Fruit fly (Drosophila melanogaster) whole organism, embryonic: Measurements from ENCODE around the gene Takl2.

Experiments used
- Ada2b ChIP-seq: fragments of 200-800 bp; sonication (Bioruptor generic); IDR thresholded peaks from 2 replicates; pipeline ENCODE4 v1.3.6; 2022; ENCODE audit warnings: missing biosample characterization, missing genetic modification characterization
- Bdp1 ChIP-seq: fragments of 200-800 bp; sonication (Bioruptor generic); optimal IDR thresholded peaks from 3 replicates; lab custom pipeline; 2016; ENCODE audit warnings: missing biosample characterization, missing genetic modification characterization
- Blimp-1 ChIP-seq: fragments of 200-800 bp; sonication (Bioruptor generic); optimal IDR thresholded peaks from 3 replicates; lab custom pipeline; 2018; ENCODE audit warnings: missing biosample characterization, missing genetic modification characterization, mild to moderate bottlenecking, moderate library complexity, missing genetic modification reagents
- CG10565 ChIP-seq: fragments of 200-800 bp; sonication (Bioruptor generic); optimal IDR thresholded peaks from 3 replicates; lab custom pipeline; 2016; ENCODE audit warnings: missing biosample characterization, mild to moderate bottlenecking, missing genetic modification characterization
- CG11247 ChIP-seq: fragments of 200-800 bp; sonication (Bioruptor generic); IDR thresholded peaks from 2 replicates; pipeline ENCODE4 v1.3.6; 2022; ENCODE audit warnings: missing biosample characterization, missing genetic modification characterization
- CG11695 ChIP-seq: fragments of 200-800 bp; sonication (Bioruptor generic); IDR thresholded peaks from 3 replicates; pipeline ENCODE4 v1.3.6; 2022; ENCODE audit warnings: missing biosample characterization, missing genetic modification characterization
- CG12219 ChIP-seq: fragments of 200-800 bp; sonication (Bioruptor generic); optimal IDR thresholded peaks from 3 replicates; lab custom pipeline; 2018; ENCODE audit warnings: missing biosample characterization, mild to moderate bottlenecking, missing genetic modification characterization
- CG12299 ChIP-seq: fragments of 200-800 bp; sonication (Bioruptor generic); optimal IDR thresholded peaks from 2 replicates; lab custom pipeline; 2018; ENCODE audit warnings: missing biosample characterization, mild to moderate bottlenecking, missing genetic modification characterization
- CG13123 ChIP-seq: fragments of 200-800 bp; sonication (Bioruptor generic); optimal IDR thresholded peaks from 2 replicates; lab custom pipeline; 2016; ENCODE audit warnings: missing biosample characterization, missing genetic modification characterization
- CG13424 ChIP-seq: fragments of 200-800 bp; sonication (Bioruptor generic); optimal IDR thresholded peaks from 2 replicates; lab custom pipeline; 2019; ENCODE audit warnings: missing biosample characterization, mild to moderate bottlenecking, missing genetic modification characterization, moderate library complexity
- CG14667 ChIP-seq: fragments of 200-800 bp; sonication (Bioruptor generic); IDR thresholded peaks from 2 replicates; pipeline ENCODE4 v1.3.6; 2022; ENCODE audit warnings: missing biosample characterization, missing genetic modification characterization
- CG17612 ChIP-seq: fragments of 200-800 bp; sonication (Bioruptor generic); IDR thresholded peaks from 2 replicates; pipeline ENCODE4 v1.3.6; 2022; ENCODE audit warnings: missing biosample characterization, missing genetic modification characterization
- CG18011 ChIP-seq: fragments of 200-800 bp; sonication (Bioruptor generic); optimal IDR thresholded peaks from 2 replicates; lab custom pipeline; 2017; ENCODE audit warnings: missing biosample characterization, missing genetic modification characterization, mild to moderate bottlenecking, moderate library complexity, missing genotype
- CG2199 ChIP-seq: fragments of 200-800 bp; sonication (Bioruptor generic); IDR thresholded peaks from 3 replicates; pipeline ENCODE4 v1.3.6; 2022; ENCODE audit warnings: missing biosample characterization, missing genetic modification characterization
- CG30020 ChIP-seq: fragments of 200-800 bp; optimal IDR thresholded peaks from 2 replicates; lab custom pipeline; 2019; ENCODE audit warnings: missing biosample characterization, mild to moderate bottlenecking, missing genetic modification characterization, moderate library complexity
- CG34422 ChIP-seq: fragments of 200-800 bp; sonication (Bioruptor generic); IDR thresholded peaks from 3 replicates; pipeline ENCODE4 v1.3.6; 2022; ENCODE audit warnings: missing biosample characterization, missing genetic modification characterization
- CG4707 ChIP-seq: fragments of 200-800 bp; sonication (Bioruptor generic); optimal IDR thresholded peaks from 2 replicates; lab custom pipeline; 2018; ENCODE audit warnings: missing biosample characterization, mild to moderate bottlenecking, missing genetic modification characterization, moderate library complexity
- CG6254 ChIP-seq: fragments of 200-800 bp; sonication (Bioruptor generic); optimal IDR thresholded peaks from 3 replicates; lab custom pipeline; 2017; ENCODE audit warnings: mild to moderate bottlenecking, missing biosample characterization, missing genetic modification reagents, missing genetic modification characterization
- CG7745 ChIP-seq: fragments of 200-800 bp; sonication (Bioruptor generic); optimal IDR thresholded peaks from 2 replicates; lab custom pipeline; 2018; ENCODE audit warnings: missing biosample characterization, mild to moderate bottlenecking, missing genetic modification characterization, moderate library complexity
- CG7839 ChIP-seq: fragments of 200-800 bp; sonication (Bioruptor generic); optimal IDR thresholded peaks from 3 replicates; lab custom pipeline; 2018; ENCODE audit warnings: missing biosample characterization, mild to moderate bottlenecking, missing genetic modification characterization, moderate library complexity
- CHES-1-like ChIP-seq: fragments of 200-800 bp; sonication (Bioruptor generic); optimal IDR thresholded peaks from 2 replicates; lab custom pipeline; 2016; ENCODE audit warnings: missing biosample characterization, missing genetic modification characterization
- CrebB ChIP-seq: fragments of 200-800 bp; sonication (Bioruptor generic); optimal IDR thresholded peaks from 3 replicates; lab custom pipeline; 2018; ENCODE audit warnings: missing biosample characterization, mild to moderate bottlenecking, missing genetic modification characterization
- Drgx ChIP-seq: fragments of 200-800 bp; sonication (Bioruptor generic); IDR thresholded peaks from 2 replicates; pipeline ENCODE4 v1.3.6; 2022; ENCODE audit warnings: missing biosample characterization, missing genetic modification characterization
- Elba2 ChIP-seq: fragments of 200-800 bp; sonication (Bioruptor generic); optimal IDR thresholded peaks from 3 replicates; lab custom pipeline; 2016; ENCODE audit warnings: missing biosample characterization, missing genetic modification characterization
- Gug ChIP-seq: fragments of 200-800 bp; sonication (Bioruptor generic); IDR thresholded peaks from 4 replicates; pipeline ENCODE4 v1.3.6; 2022; ENCODE audit warnings: missing biosample characterization, missing genetic modification characterization
- Hsf ChIP-seq: fragments of 200-800 bp; sonication (Bioruptor generic); optimal IDR thresholded peaks from 3 replicates; lab custom pipeline; 2016; ENCODE audit warnings: missing biosample characterization, missing genetic modification characterization
- Mrtf ChIP-seq: fragments of 200-800 bp; sonication (Bioruptor generic); IDR thresholded peaks from 3 replicates; pipeline ENCODE4 v1.3.6; 2022; ENCODE audit warnings: missing biosample characterization, missing genetic modification characterization
- Rfx ChIP-seq: fragments of 200-800 bp; sonication (Bioruptor generic); IDR thresholded peaks from 2 replicates; pipeline ENCODE4 v1.3.6; 2022; ENCODE audit warnings: missing biosample characterization, missing genetic modification characterization
- Xrp1 ChIP-seq: fragments of 200-800 bp; sonication (Bioruptor generic); IDR thresholded peaks from 2 replicates; pipeline ENCODE4 v1.3.6; 2022; ENCODE audit warnings: missing biosample characterization, missing genetic modification characterization
- YL-1 ChIP-seq: fragments of 200-800 bp; sonication (Bioruptor generic); optimal IDR thresholded peaks from 3 replicates; lab custom pipeline; 2017; ENCODE audit warnings: missing biosample characterization, mild to moderate bottlenecking, missing genetic modification characterization
- ase ChIP-seq: fragments of 200-800 bp; sonication (Bioruptor generic); IDR thresholded peaks from 3 replicates; pipeline ENCODE4 v1.3.6; 2022; ENCODE audit warnings: missing biosample characterization, missing genetic modification characterization
- bcd ChIP-seq: fragments of 200-800 bp; sonication (Bioruptor generic); optimal IDR thresholded peaks from 2 replicates; lab custom pipeline; 2017; ENCODE audit warnings: missing biosample characterization, mild to moderate bottlenecking, missing genetic modification characterization
- cas ChIP-seq: fragments of 200-800 bp; sonication (Bioruptor generic); IDR thresholded peaks from 2 replicates; pipeline ENCODE4 v1.3.6; 2022; ENCODE audit warnings: missing biosample characterization, missing genetic modification characterization
- chm ChIP-seq: fragments of 200-800 bp; sonication (Bioruptor generic); IDR thresholded peaks from 2 replicates; pipeline ENCODE4 v1.3.6; 2022; ENCODE audit warnings: missing biosample characterization, missing genetic modification characterization
- dmrt99B ChIP-seq: fragments of 200-800 bp; sonication (Bioruptor generic); optimal IDR thresholded peaks from 2 replicates; lab custom pipeline; 2018; ENCODE audit warnings: missing biosample characterization, mild to moderate bottlenecking, missing genetic modification characterization, moderate library complexity
- dysf ChIP-seq: fragments of 200-800 bp; sonication (Bioruptor generic); IDR thresholded peaks from 3 replicates; pipeline ENCODE4 v1.3.6; 2022; ENCODE audit warnings: missing biosample characterization, missing genetic modification characterization
- grau ChIP-seq: fragments of 200-800 bp; optimal IDR thresholded peaks from 3 replicates; lab custom pipeline; 2019; ENCODE audit warnings: missing biosample characterization, mild to moderate bottlenecking, missing genetic modification characterization, moderate library complexity
- grn ChIP-seq: fragments of 200-800 bp; sonication (Bioruptor generic); optimal IDR thresholded peaks from 3 replicates; lab custom pipeline; 2017; ENCODE audit warnings: missing biosample characterization, missing genetic modification characterization
- ham ChIP-seq: fragments of 200-800 bp; sonication (Bioruptor generic); IDR thresholded peaks from 2 replicates; pipeline ENCODE4 v1.3.6; 2022; ENCODE audit warnings: missing biosample characterization, missing genetic modification characterization
- inv ChIP-seq: fragments of 200-800 bp; sonication (Bioruptor generic); IDR thresholded peaks from 2 replicates; pipeline ENCODE4 v1.3.6; 2022; ENCODE audit warnings: missing biosample characterization, missing genetic modification characterization; ENCODE audit not compliant: partially characterized antibody
- kay ChIP-seq: fragments of 200-800 bp; sonication (Bioruptor generic); optimal IDR thresholded peaks from 2 replicates; lab custom pipeline; 2016; ENCODE audit warnings: missing biosample characterization, missing genetic modification characterization
- luna ChIP-seq: fragments of 200-800 bp; sonication (Bioruptor generic); optimal IDR thresholded peaks from 2 replicates; lab custom pipeline; 2016; ENCODE audit warnings: missing biosample characterization, missing genetic modification characterization
- nerfin-1 ChIP-seq: fragments of 200-800 bp; sonication (Bioruptor generic); optimal IDR thresholded peaks from 3 replicates; lab custom pipeline; 2019; ENCODE audit warnings: missing biosample characterization, mild to moderate bottlenecking, missing genetic modification characterization, moderate library complexity
- nom ChIP-seq: fragments of 200-800 bp; sonication (Bioruptor generic); optimal IDR thresholded peaks from 2 replicates; lab custom pipeline; 2017; ENCODE audit warnings: missing biosample characterization, missing genetic modification characterization, mild to moderate bottlenecking, moderate library complexity, missing genetic modification reagents
- onecut ChIP-seq: fragments of 200-800 bp; sonication (Bioruptor generic); IDR thresholded peaks from 2 replicates; pipeline ENCODE4 v1.3.6; 2022; ENCODE audit warnings: missing biosample characterization, missing genetic modification characterization
- p53 ChIP-seq: fragments of 200-800 bp; sonication (Bioruptor generic); optimal IDR thresholded peaks from 2 replicates; lab custom pipeline; 2016; ENCODE audit warnings: missing biosample characterization, missing genetic modification characterization
- peb ChIP-seq: fragments of 200-800 bp; sonication (Bioruptor generic); IDR thresholded peaks from 2 replicates; pipeline ENCODE4 v1.3.6; 2022; ENCODE audit warnings: missing biosample characterization, missing genetic modification characterization
- pum ChIP-seq: fragments of 200-800 bp; sonication (Bioruptor generic); optimal IDR thresholded peaks from 2 replicates; lab custom pipeline; 2016; ENCODE audit warnings: missing biosample characterization, missing genetic modification characterization
- ro ChIP-seq: fragments of 200-800 bp; sonication (Bioruptor generic); IDR thresholded peaks from 2 replicates; pipeline ENCODE4 v1.3.6; 2022; ENCODE audit warnings: missing biosample characterization, missing genetic modification characterization
- slbo ChIP-seq: fragments of 200-800 bp; sonication (Bioruptor generic); IDR thresholded peaks from 2 replicates; pipeline ENCODE4 v1.3.6; 2022; ENCODE audit warnings: missing biosample characterization, missing genetic modification characterization
- stc ChIP-seq: fragments of 200-800 bp; sonication (Bioruptor generic); IDR thresholded peaks from 2 replicates; pipeline ENCODE4 v1.3.6; 2022; ENCODE audit warnings: missing biosample characterization, missing genetic modification characterization
- tio ChIP-seq: fragments of 200-800 bp; sonication (Bioruptor generic); optimal IDR thresholded peaks from 2 replicates; lab custom pipeline; 2017; ENCODE audit warnings: missing biosample characterization, missing genetic modification characterization, inconsistent platforms

Takl2 gene

DNA sequence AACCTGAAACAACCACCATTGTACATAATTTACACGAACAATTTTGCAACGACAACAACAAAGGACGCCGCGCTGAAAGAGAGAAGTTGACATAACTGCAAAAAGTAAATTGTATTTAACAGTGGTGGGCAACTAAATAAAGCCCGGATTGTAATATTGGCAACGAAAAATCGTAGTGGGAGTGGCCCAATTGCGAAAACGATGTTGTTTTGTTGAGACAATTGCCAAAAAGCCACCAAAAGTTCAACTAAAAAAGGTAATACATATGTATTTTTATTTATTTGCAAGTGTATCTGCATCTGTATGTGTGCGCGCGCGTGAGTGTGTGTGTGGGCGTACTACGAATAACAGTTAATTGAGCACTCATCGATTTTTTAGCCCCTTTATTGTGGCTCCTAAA is 17.5 kb upstream of the Takl2 start:
- TF ChIP-seq ro (GFP tag; lab: Robert Waterston, UW) (no peak), CHES-1-like (GFP tag; lab: Kevin White, UChicago) (no peak), CG7745 (tag; lab: Kevin White, UChicago) (no peak), dmrt99B (tag; lab: Kevin White, UChicago) (no peak), CG7839 (tag; lab: Kevin White, UChicago) (no peak), CG12299 (no peak), Bdp1 (GFP tag; lab: Kevin White, UChicago) (no peak), inv (GFP tag; lab: Robert Waterston, UW) (no peak), CG6254 (no peak), dysf (no peak), chm (GFP tag; lab: Robert Waterston, UW) (no peak), nerfin-1 (tag; lab: Kevin White, UChicago) (peak; percentile 15), CG17612 (GFP tag; lab: Robert Waterston, UW) (no peak), CG18011 (no peak), ase (GFP tag; lab: Robert Waterston, UW) (no peak), CG12219 (GFP tag; lab: Kevin White, UChicago) (no peak), peb (GFP tag; lab: Robert Waterston, UW) (no peak), slbo (peak; percentile 15; the same call in 1 of the 2 replicates), CG2199 (no peak), Hsf (no peak), Gug (GFP tag; lab: Robert Waterston, UW) (no peak), ham (GFP tag; lab: Robert Waterston, UW) (no peak), stc (GFP tag; lab: Robert Waterston, UW) (no peak), CG11247 (GFP tag; lab: Robert Waterston, UW) (no peak), CG34422 (GFP tag; lab: Robert Waterston, UW) (no peak), CG11695 (0 out of 3 replicates have a peak, but pooled peaks have one; percentile 17), grn (GFP tag; lab: Kevin White, UChicago) (no peak), CG10565 (GFP tag; lab: Kevin White, UChicago) (no peak), grau (tag; lab: Kevin White, UChicago) (no peak), Xrp1 (0 out of 2 replicates have a peak, but pooled peaks have one; percentile 19), bcd (GFP tag; lab: Kevin White, UChicago) (no peak), onecut (GFP tag; lab: Robert Waterston, UW) (peak; percentile 49; the same call in 1 of the 2 replicates), Blimp-1 (GFP tag; lab: Kevin White, UChicago) (no peak), CrebB (no peak), p53 (GFP tag; lab: Kevin White, UChicago) (no peak), Rfx (GFP tag; lab: Robert Waterston, UW) (no peak), Ada2b (GFP tag; lab: Robert Waterston, UW) (peak; percentile 23; the same call in 1 of the 2 replicates), Elba2 (GFP tag; lab: Kevin White, UChicago) (no peak), CG13424 (tag; lab: Kevin White, UChicago) (no peak), cas (GFP tag; lab: Robert Waterston, UW) (no peak), luna (GFP tag; lab: Kevin White, UChicago) (no peak), CG4707 (GFP tag; lab: Kevin White, UChicago) (no peak), tio (GFP tag; lab: Kevin White, UChicago) (no peak), YL-1 (GFP tag; lab: Kevin White, UChicago) (no peak), CG14667 (no peak), nom (no peak), Mrtf (GFP tag; lab: Robert Waterston, UW) (no peak), Drgx (GFP tag; lab: Robert Waterston, UW) (0 out of 2 replicates have a peak, but pooled peaks have one; percentile 28), CG13123 (GFP tag; lab: Kevin White, UChicago) (no peak), pum (no peak), CG30020 (no peak), kay (GFP tag; lab: Kevin White, UChicago) (no peak)
